Fruit fly (Drosophila melanogaster): ENCODE data around the gene aus.

Gene aus

dm6 chr3R:21296038-21296727 lies 53.2 kb downstream of the aus start (continued):
- TF ChIP-seq CG12769 (tag; optimal IDR thresholded peaks at IDR 0.05), result peak; percentile 86
- TF ChIP-seq lola (GFP tag; optimal IDR thresholded peaks at IDR 0.05), result peak in 1 of 3 experiments; percentile 89
- TF ChIP-seq CG7839 (tag; optimal IDR thresholded peaks at IDR 0.05), result peak; percentile 91
- no peak for TF ChIP-seq CG5953 (GFP tag; IDR thresholded peaks at IDR 0.05)
- TF ChIP-seq CG7987 (GFP tag; optimal IDR thresholded peaks at IDR 0.05), result peak; percentile 75
- TF ChIP-seq CG17361 (GFP tag; IDR thresholded peaks at IDR 0.05), result no peak
- TF ChIP-seq lab (GFP tag; optimal IDR thresholded peaks at IDR 0.05), result peak; percentile 93
- TF ChIP-seq tin (GFP tag; optimal IDR thresholded peaks at IDR 0.05), result peak; percentile 73
- peak; percentile 84 for TF ChIP-seq CG10209 (GFP tag; optimal IDR thresholded peaks at IDR 0.05)
- no peak for TF ChIP-seq Myb (GFP tag; optimal IDR thresholded peaks at IDR 0.05)
- peak; percentile 46 for TF ChIP-seq shn (GFP tag; optimal IDR thresholded peaks at IDR 0.05)
- peak; percentile 25 for TF ChIP-seq CG33213 (GFP tag; optimal IDR thresholded peaks at IDR 0.05)
- TF ChIP-seq CG13123 (GFP tag; optimal IDR thresholded peaks at IDR 0.05), result peak; percentile 60
- TF ChIP-seq sqz (GFP tag; optimal IDR thresholded peaks at IDR 0.05), result peak; percentile 90
- TF ChIP-seq CG11398 (GFP tag; optimal IDR thresholded peaks at IDR 0.05), result peak; percentile 51
- peak; percentile 80 for TF ChIP-seq HHEX (GFP tag; optimal IDR thresholded peaks at IDR 0.05)
- no peak for TF ChIP-seq ci (GFP tag; IDR thresholded peaks at IDR 0.05)
- TF ChIP-seq sim (GFP tag; IDR thresholded peaks at IDR 0.05), result no peak
- TF ChIP-seq disco-r (GFP tag; optimal IDR thresholded peaks at IDR 0.05), result no peak
- TF ChIP-seq cwo (GFP tag; optimal IDR thresholded peaks at IDR 0.05), result peak; percentile 90
- TF ChIP-seq CG9437 (GFP tag; optimal IDR thresholded peaks at IDR 0.05), result peak; percentile 83
- no peak for TF ChIP-seq CG7963 (GFP tag; IDR thresholded peaks at IDR 0.05; ENCODE audit: partially characterized antibody)
- TF ChIP-seq Hr78 (GFP tag; optimal IDR thresholded peaks at IDR 0.05), result peak in 1 of 2 experiments; percentile 65
- TF ChIP-seq CG10431 (GFP tag; optimal IDR thresholded peaks at IDR 0.05), result peak; percentile 86
- TF ChIP-seq pros (GFP tag; optimal IDR thresholded peaks at IDR 0.05), result peak; percentile 69
- TF ChIP-seq CG1024 (GFP tag; IDR thresholded peaks at IDR 0.05), result no peak
- TF ChIP-seq Six4 (GFP tag; optimal IDR thresholded peaks at IDR 0.05), result peak; percentile 80
- TF ChIP-seq CG10565 (GFP tag; optimal IDR thresholded peaks at IDR 0.05), result no peak
- no peak for TF ChIP-seq Oaz (GFP tag; IDR thresholded peaks at IDR 0.05)
- TF ChIP-seq sens (GFP tag), result peak; percentile 92
- TF ChIP-seq fd102C (GFP tag; optimal IDR thresholded peaks at IDR 0.05), result no peak
- peak; percentile 91 for TF ChIP-seq Med (GFP tag)
- no peak for TF ChIP-seq CG31441 (GFP tag; IDR thresholded peaks at IDR 0.05)
- TF ChIP-seq CG14667 (GFP tag; IDR thresholded peaks at IDR 0.05), result no peak
- peak; percentile 59; the same call in 1 of the 3 replicates for TF ChIP-seq CG11093 (GFP tag; IDR thresholded peaks at IDR 0.05)
- no peak for TF ChIP-seq h (optimal IDR thresholded peaks at IDR 0.05)
- TF ChIP-seq Hr3 (GFP tag; optimal IDR thresholded peaks at IDR 0.05), result peak; percentile 82
- no peak for TF ChIP-seq ham (GFP tag; IDR thresholded peaks at IDR 0.05)
- TF ChIP-seq Stat92E (GFP tag; optimal IDR thresholded peaks at IDR 0.05), result peak in 1 of 3 experiments; percentile 81
- TF ChIP-seq Jarid2 (GFP tag; optimal IDR thresholded peaks at IDR 0.05), result peak; percentile 41
- TF ChIP-seq CG2116 (GFP tag; optimal IDR thresholded peaks at IDR 0.05), result peak; percentile 100
- TF ChIP-seq Hey (tag; optimal IDR thresholded peaks at IDR 0.05), result no peak
- TF ChIP-seq CG10543 (GFP tag; optimal IDR thresholded peaks at IDR 0.05), result peak; percentile 86
- TF ChIP-seq gcm (GFP tag; optimal IDR thresholded peaks at IDR 0.05), result peak; percentile 80
- TF ChIP-seq Sry-δ (GFP tag; optimal IDR thresholded peaks at IDR 0.05), result peak; percentile 36
- TF ChIP-seq CG2202 (tag; optimal IDR thresholded peaks at IDR 0.05), result peak; percentile 74
- TF ChIP-seq CG10274 (GFP tag; optimal IDR thresholded peaks at IDR 0.05), result peak; percentile 71
- TF ChIP-seq bigmax (GFP tag; optimal IDR thresholded peaks at IDR 0.05), result peak; percentile 40
- TF ChIP-seq CG6254 (GFP tag; optimal IDR thresholded peaks at IDR 0.05), result peak; percentile 84

Data from whole organism, embryonic.